Worm (Caenorhabditis elegans): ENCODE data around the gene F48E8.3.
A peak's percentile ranks its signal among the peaks of the same experiment; 100 is the strongest.

F48E8.3 gene

DNA sequence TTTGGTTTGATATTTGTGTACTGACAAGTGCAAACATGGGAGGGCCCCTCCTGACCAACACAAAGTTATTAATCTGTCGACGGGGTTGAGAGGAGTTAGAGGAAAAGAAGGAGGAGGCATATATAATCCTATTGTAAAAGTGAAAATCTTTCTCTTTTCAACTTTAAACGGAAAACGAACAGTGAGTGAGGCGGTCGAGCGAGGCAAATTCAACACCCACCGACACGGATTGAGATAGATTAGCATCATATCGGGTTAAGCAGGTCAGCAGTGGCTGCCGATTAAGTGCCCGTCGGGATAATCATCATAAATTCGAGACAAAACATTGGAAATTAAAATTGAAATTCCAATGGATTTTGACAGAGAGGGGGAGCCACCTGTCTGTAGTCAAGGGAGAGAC, 24.9 kb upstream of the F48E8.3 start:
- TF ChIP-seq blmp-1 (tag; optimal IDR thresholded peaks at IDR 0.05) (peak; percentile 81), vab-15 (tag; optimal IDR thresholded peaks at IDR 0.05) (no peak)

- no peak for TF ChIP-seq nhr-71 (tag; optimal IDR thresholded peaks at IDR 0.05)
- peak in 1 of 6 experiments; percentile 1 for TF ChIP-seq elt-3 (tag; optimal IDR thresholded peaks at IDR 0.05)
- TF ChIP-seq ceh-82 (tag; optimal IDR thresholded peaks at IDR 0.05), result no peak
Measured at ce11 chrIII:5438064-5438463, 23.1 kb upstream of the F48E8.3 start.

DNA sequence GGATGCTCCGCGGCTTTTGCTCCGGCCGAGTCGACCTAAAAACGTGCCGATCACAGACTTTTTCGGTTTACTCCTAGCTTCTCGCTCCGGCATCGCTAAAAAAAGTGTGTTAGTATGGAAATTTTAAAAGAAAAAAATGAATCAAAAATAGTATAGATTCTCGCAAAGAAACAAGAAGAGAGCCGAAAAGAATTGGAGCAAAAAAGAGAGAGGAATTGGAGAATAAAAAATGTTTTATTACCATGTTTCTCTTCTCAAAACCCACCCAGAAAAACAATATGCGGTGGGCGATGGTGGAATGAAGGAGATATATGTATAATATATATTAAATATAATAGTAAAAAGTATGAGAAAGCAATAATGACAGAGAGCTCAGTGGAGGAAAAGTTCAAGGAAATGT, 20.6 kb upstream of the F48E8.3 start, which contains the start of gene W03A5.6:
W03A5.6 (minus strand) TSS at position 101 of the 400 bp plus-strand sequence.
- TF ChIP-seq skn-1 (tag; optimal IDR thresholded peaks at IDR 0.05), result no peak

ce11 chrIII:5442711-5443253, 18.4 kb upstream of the F48E8.3 start, which contains the start of the genes T24G10.2 and disl-2:
T24G10.2 (minus strand) TSS chrIII:5442761.
disl-2 (plus strand) TSS chrIII:5443167.
- TF ChIP-seq mef-2 (tag; optimal IDR thresholded peaks at IDR 0.05), result no peak
- TF ChIP-seq aha-1 (tag; optimal IDR thresholded peaks at IDR 0.05), result no peak
- peak; percentile 49 for TF ChIP-seq unc-130 (tag; optimal IDR thresholded peaks at IDR 0.05)
- TF ChIP-seq ces-1 (GFP tag; optimal IDR thresholded peaks at IDR 0.05), result no peak
- peak; percentile 90 for TF ChIP-seq F16B12.6 (tag; optimal IDR thresholded peaks at IDR 0.05)
- peak; percentile 45 for TF ChIP-seq nhr-47 (tag; optimal IDR thresholded peaks at IDR 0.05)
- no peak for TF ChIP-seq sptf-1 (tag; optimal IDR thresholded peaks at IDR 0.05)
- peak; percentile 12 for TF ChIP-seq jun-1 (tag; optimal IDR thresholded peaks at IDR 0.05)
- no peak for TF ChIP-seq pag-3 (tag; optimal IDR thresholded peaks at IDR 0.05; ENCODE audit: borderline replicate concordance, insufficient read depth)
- TF ChIP-seq lsy-2 (tag; optimal IDR thresholded peaks at IDR 0.05), result peak; percentile 97 to 99
- peak; percentile 78 for TF ChIP-seq mep-1 (tag; optimal IDR thresholded peaks at IDR 0.05)
- no peak for TF ChIP-seq alr-1 (tag; optimal IDR thresholded peaks at IDR 0.05; ENCODE audit: borderline replicate concordance)
- no peak for TF ChIP-seq nhr-84 (tag; optimal IDR thresholded peaks at IDR 0.05)
- no peak for TF ChIP-seq C34B4.2 (tag; optimal IDR thresholded peaks at IDR 0.05)
- no peak for TF ChIP-seq grh-1 (GFP tag; IDR thresholded peaks at IDR 0.05)
- peak; percentile 13 for TF ChIP-seq fos-1 (tag; optimal IDR thresholded peaks at IDR 0.05)
- TF ChIP-seq blmp-1 (tag; optimal IDR thresholded peaks at IDR 0.05), result peak; percentile 63
- peak; percentile 30 for TF ChIP-seq swsn-7 (tag; optimal IDR thresholded peaks at IDR 0.05)
- no peak for TF ChIP-seq dsc-1 (tag; optimal IDR thresholded peaks at IDR 0.05)
- peak; percentile 29 for TF ChIP-seq rnt-1 (tag; optimal IDR thresholded peaks at IDR 0.05)
- TF ChIP-seq lin-15B (tag; optimal IDR thresholded peaks at IDR 0.05), result peak; percentile 39
- peak; percentile 25 for TF ChIP-seq irx-1 (tag; optimal IDR thresholded peaks at IDR 0.05)
- TF ChIP-seq lin-39 (tag; optimal IDR thresholded peaks at IDR 0.05), result peak; percentile 3
- TF ChIP-seq C16A3.4 (tag; optimal IDR thresholded peaks at IDR 0.05), result peak; percentile 74
- TF ChIP-seq nhr-77 (tag; optimal IDR thresholded peaks at IDR 0.05), result peak; percentile 9
- peak; percentile 64 to 71 for TF ChIP-seq efl-1 (optimal IDR thresholded peaks at IDR 0.05)
- peak; percentile 73 to 96 for TF ChIP-seq efl-1 (GFP tag; optimal IDR thresholded peaks at IDR 0.05 in 1 of 2)
- peak; percentile 63 for TF ChIP-seq nhr-85 (tag)
- peak; percentile 50 for TF ChIP-seq lin-14 (GFP tag; optimal IDR thresholded peaks at IDR 0.05)
- TF ChIP-seq nhr-71 (tag; optimal IDR thresholded peaks at IDR 0.05), result peak; percentile 37
- peak; percentile 62 to 78 for TF ChIP-seq lin-35 (GFP tag; optimal IDR thresholded peaks at IDR 0.05)
- peak; percentile 51 for TF ChIP-seq xbp-1 (tag; optimal IDR thresholded peaks at IDR 0.05)
- peak; percentile 21 for TF ChIP-seq snpc-4 (tag; optimal IDR thresholded peaks at IDR 0.05)
- peak; percentile 77 for TF ChIP-seq snu-23 (GFP tag; optimal IDR thresholded peaks at IDR 0.05)
- TF ChIP-seq nhr-20 (tag; optimal IDR thresholded peaks at IDR 0.05), result peak; percentile 50
- no peak for TF ChIP-seq hlh-4 (tag; optimal IDR thresholded peaks at IDR 0.05)
- TF ChIP-seq elt-3 (tag; optimal IDR thresholded peaks at IDR 0.05), result peak in 1 of 6 experiments; percentile 73
- no peak for TF ChIP-seq nhr-12 (tag; optimal IDR thresholded peaks at IDR 0.05)
- TF ChIP-seq dpl-1 (GFP tag; optimal IDR thresholded peaks at IDR 0.05), result peak; percentile 63 to 78 (median 70)
- TF ChIP-seq nhr-28 (tag; optimal IDR thresholded peaks at IDR 0.05), result no peak
- TF ChIP-seq mdl-1 (tag; optimal IDR thresholded peaks at IDR 0.05), result peak in 1 of 2 experiments; percentile 55
- no peak for TF ChIP-seq efl-3 (GFP tag; optimal IDR thresholded peaks at IDR 0.05)
- peak; percentile 6 for TF ChIP-seq vab-15 (tag; optimal IDR thresholded peaks at IDR 0.05)
- peak; percentile 28 for TF ChIP-seq tbx-2 (tag; optimal IDR thresholded peaks at IDR 0.05)
- TF ChIP-seq skn-1 (tag; optimal IDR thresholded peaks at IDR 0.05), result peak; percentile 68
